Worm (Caenorhabditis elegans): ENCODE results near the gene unc-79.

DNA sequence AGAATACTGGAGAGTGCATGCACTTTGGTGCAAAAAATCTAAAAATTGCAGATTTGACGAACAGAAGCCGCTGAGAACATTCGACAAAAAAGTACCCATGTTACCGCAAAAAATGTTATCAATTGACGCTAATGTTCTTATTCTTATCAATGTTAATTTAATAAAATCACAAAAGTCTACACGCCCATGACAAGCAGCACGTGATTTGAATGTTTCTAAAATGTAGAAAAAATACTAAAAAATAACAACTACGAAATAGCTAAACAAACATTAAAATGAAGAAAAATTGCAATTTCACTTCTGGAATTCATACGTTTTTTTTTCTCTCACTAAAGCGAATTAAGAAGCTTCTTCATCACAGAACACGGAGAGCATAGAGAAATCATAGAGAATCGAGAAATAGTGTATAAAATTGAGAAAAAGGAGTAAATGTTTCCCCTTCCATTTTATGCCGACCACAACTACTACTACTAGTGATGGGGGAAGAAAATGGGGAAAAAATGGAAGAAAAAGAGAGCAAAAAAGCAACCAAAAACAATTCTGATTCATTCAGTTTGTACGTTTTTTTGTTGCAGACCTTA lies 22.0 kb downstream of the unc-79 start:
- TF ChIP-seq nhr-237 (tag; optimal IDR thresholded peaks at IDR 0.05) (no peak), dmd-4 (tag; optimal IDR thresholded peaks at IDR 0.05) (no peak), unc-62 (GFP tag; optimal IDR thresholded peaks at IDR 0.05) (no peak), fos-1 (tag; optimal IDR thresholded peaks at IDR 0.05) (peak; percentile 15), lsy-2 (tag; optimal IDR thresholded peaks at IDR 0.05) (peak in 1 of 2 experiments; percentile 57), nhr-10 (tag; optimal IDR thresholded peaks at IDR 0.05) (no peak), unc-55 (GFP tag; optimal IDR thresholded peaks at IDR 0.05) (peak; percentile 90), ama-1 (optimal IDR thresholded peaks at IDR 0.05) (no peak)
